Worm (Caenorhabditis elegans) whole organism, mixed stage, embryonic: Measurements from ENCODE around the gene ncs-3.

ENCODE experiments used
- M03D4.4 ChIP-seq: sonication (generic microtip); optimal IDR thresholded peaks from 2 replicates; lab custom pipeline; 2017; ENCODE audit warnings: mild to moderate bottlenecking, missing genetic modification characterization, missing compliant biosample characterization
- bed-3 ChIP-seq: fragments of 200-800 bp; sonication (Bioruptor generic); optimal IDR thresholded peaks from 3 replicates; lab custom pipeline; 2018; ENCODE audit warnings: mild to moderate bottlenecking, missing genetic modification characterization, moderate library complexity, missing compliant biosample characterization
- blmp-1 ChIP-seq: fragments of 150-350 bp; optimal IDR thresholded peaks from 2 replicates; lab custom pipeline; 2014; ENCODE audit warnings: missing biosample characterization, missing genetic modification characterization
- ceh-39 ChIP-seq: fragments of 150-350 bp; optimal IDR thresholded peaks from 2 replicates; lab custom pipeline; 2014; ENCODE audit warnings: missing biosample characterization, missing genetic modification characterization
- ceh-43 ChIP-seq: fragments of 200-800 bp; sonication (Bioruptor generic); optimal IDR thresholded peaks from 2 replicates; lab custom pipeline; 2018; ENCODE audit warnings: mild to moderate bottlenecking, missing genetic modification characterization, moderate library complexity, missing compliant biosample characterization
- ceh-83 ChIP-seq: fragments of 200-800 bp; sonication (Bioruptor generic); optimal IDR thresholded peaks from 2 replicates; lab custom pipeline; 2018; ENCODE audit warnings: mild to moderate bottlenecking, missing genetic modification characterization, missing compliant biosample characterization
- ces-1 ChIP-seq: fragments of 150-350 bp; optimal IDR thresholded peaks from 2 replicates; lab custom pipeline; 2014; ENCODE audit warnings: missing biosample characterization, missing genetic modification reagents, missing genetic modification characterization
- cnd-1 ChIP-seq: fragments of 200-800 bp; sonication (Bioruptor generic); optimal IDR thresholded peaks from 2 replicates; lab custom pipeline; 2018; ENCODE audit warnings: mild to moderate bottlenecking, missing genetic modification characterization, missing compliant biosample characterization
- elt-1 ChIP-seq: sonication (generic microtip); optimal IDR thresholded peaks from 2 replicates; lab custom pipeline; 2017; ENCODE audit warnings: missing genetic modification characterization, mild to moderate bottlenecking, missing compliant biosample characterization, antibody characterized with exemption, moderate library complexity, borderline replicate concordance; ENCODE audit not compliant: insufficient read depth
- flh-1 ChIP-seq: fragments of 200-800 bp; sonication (Bioruptor generic); optimal IDR thresholded peaks from 2 replicates; lab custom pipeline; 2018; ENCODE audit warnings: mild to moderate bottlenecking, missing genetic modification characterization, moderate library complexity, missing compliant biosample characterization
- ham-2 ChIP-seq: fragments of 200-800 bp; sonication (Bioruptor generic); optimal IDR thresholded peaks from 2 replicates; lab custom pipeline; 2018; ENCODE audit warnings: mild to moderate bottlenecking, missing genetic modification characterization, missing compliant biosample characterization
- hlh-1 ChIP-seq: fragments of 150-350 bp; optimal IDR thresholded peaks from 2 replicates; lab custom pipeline; 2014; ENCODE audit warnings: missing biosample characterization, missing genetic modification reagents, missing genetic modification characterization
- lin-32 ChIP-seq: fragments of 200-800 bp; sonication (Bioruptor generic); optimal IDR thresholded peaks from 2 replicates; lab custom pipeline; 2018; ENCODE audit warnings: mild to moderate bottlenecking, missing genetic modification characterization, missing compliant biosample characterization
- lsy-2 ChIP-seq: fragments of 150-350 bp; optimal IDR thresholded peaks from 2 replicates; lab custom pipeline; 2014; ENCODE audit warnings: missing biosample characterization, missing genetic modification characterization
- mab-5 ChIP-seq: fragments of 150-350 bp; optimal IDR thresholded peaks from 2 replicates; lab custom pipeline; 2014; ENCODE audit warnings: missing biosample characterization, missing genetic modification characterization
- mep-1 ChIP-seq: fragments of 150-350 bp; optimal IDR thresholded peaks from 2 replicates; lab custom pipeline; 2017; ENCODE audit warnings: missing biosample characterization, missing genetic modification reagents, missing genetic modification characterization, inconsistent platforms
- mls-2 ChIP-seq: sonication (generic microtip); optimal IDR thresholded peaks from 2 replicates; lab custom pipeline; 2016; ENCODE audit warnings: mild to moderate bottlenecking, missing genetic modification characterization, moderate library complexity, missing compliant biosample characterization
- nhr-12 ChIP-seq: fragments of 150-350 bp; optimal IDR thresholded peaks from 2 replicates; lab custom pipeline; 2014; ENCODE audit warnings: missing biosample characterization, missing genetic modification characterization
- nhr-2 ChIP-seq: fragments of 150-350 bp; optimal IDR thresholded peaks from 2 replicates; lab custom pipeline; 2014; ENCODE audit warnings: missing biosample characterization, missing genetic modification characterization
- nhr-28 ChIP-seq: fragments of 150-350 bp; optimal IDR thresholded peaks from 2 replicates; lab custom pipeline; 2014; ENCODE audit warnings: missing biosample characterization, missing genetic modification characterization
- nhr-76 ChIP-seq: sonication (generic microtip); optimal IDR thresholded peaks from 2 replicates; lab custom pipeline; 2017; ENCODE audit warnings: missing biosample characterization, missing genetic modification characterization
- pha-4 ChIP-seq: fragments of 150-350 bp; optimal IDR thresholded peaks from 2 replicates; lab custom pipeline; 2018; ENCODE audit warnings: missing biosample characterization, missing genetic modification reagents, missing genetic modification characterization
- sem-2 ChIP-seq: fragments of 200-800 bp; sonication (Bioruptor generic); optimal IDR thresholded peaks from 2 replicates; lab custom pipeline; 2018; ENCODE audit warnings: mild to moderate bottlenecking, missing genetic modification characterization, missing compliant biosample characterization
- snpc-4 ChIP-seq: fragments of 150-350 bp; optimal IDR thresholded peaks from 2 replicates; lab custom pipeline; 2014; ENCODE audit warnings: missing biosample characterization, missing genetic modification characterization
- sptf-1 ChIP-seq: sonication (generic microtip); optimal IDR thresholded peaks from 2 replicates; lab custom pipeline; 2017; ENCODE audit warnings: mild to moderate bottlenecking, missing genetic modification characterization, moderate library complexity, missing compliant biosample characterization
- tbx-8 ChIP-seq: fragments of 200-800 bp; sonication (Bioruptor generic); optimal IDR thresholded peaks from 2 replicates; lab custom pipeline; 2018; ENCODE audit warnings: mild to moderate bottlenecking, missing genetic modification characterization, moderate library complexity, missing compliant biosample characterization
- unc-120 ChIP-seq: sonication (generic microtip); optimal IDR thresholded peaks from 2 replicates; lab custom pipeline; 2017; ENCODE audit warnings: missing genetic modification characterization, missing compliant biosample characterization; ENCODE audit not compliant: poor library complexity, severe bottlenecking
- unc-39 ChIP-seq: fragments of 150-350 bp; optimal IDR thresholded peaks from 2 replicates; lab custom pipeline; 2014; ENCODE audit warnings: missing biosample characterization, missing genetic modification characterization
- unc-62 ChIP-seq: fragments of 150-350 bp; optimal IDR thresholded peaks from 2 replicates; lab custom pipeline; 2014; ENCODE audit warnings: missing biosample characterization, missing genetic modification reagents, missing genetic modification characterization
- ztf-11 ChIP-seq: fragments of 150-350 bp; optimal IDR thresholded peaks from 2 replicates; lab custom pipeline; 2014; ENCODE audit warnings: missing biosample characterization, missing genetic modification characterization

The ncs-3 gene

ce11 chrX:1053929-1054328 lies at the start of gene ncs-3:
Gene ncs-3 (plus strand): TSS chrX:1054081.
- no peak for TF ChIP-seq nhr-28 (tag; lab: Kevin White, UChicago)
- TF ChIP-seq lsy-2, result no peak
- no peak for TF ChIP-seq ceh-83 (GFP tag; lab: Kevin White, UChicago)
- TF ChIP-seq unc-120, result peak; percentile 62
- no peak for TF ChIP-seq ztf-11 (tag; lab: Kevin White, UChicago)
- TF ChIP-seq ces-1 (GFP tag; lab: Kevin White, UChicago), result no peak
- no peak for TF ChIP-seq elt-1
- no peak for TF ChIP-seq nhr-12 (tag; lab: Kevin White, UChicago)
- TF ChIP-seq flh-1, result no peak
- no peak for TF ChIP-seq tbx-8
- no peak for TF ChIP-seq cnd-1 (tag; lab: Kevin White, UChicago)
- TF ChIP-seq M03D4.4 (tag; lab: Kevin White, UChicago), result no peak
- TF ChIP-seq bed-3 (GFP tag; lab: Kevin White, UChicago), result no peak
- TF ChIP-seq pha-4, result no peak
- TF ChIP-seq hlh-1 (tag; lab: Kevin White, UChicago), result peak; percentile 36
- TF ChIP-seq mep-1, result no peak
- TF ChIP-seq mab-5 (tag; lab: Kevin White, UChicago), result no peak
- no peak for TF ChIP-seq lin-32 (GFP tag; lab: Kevin White, UChicago)
- peak; percentile 71 for TF ChIP-seq unc-62 (GFP tag; lab: Kevin White, UChicago)

- TF ChIP-seq ceh-43 (GFP tag; lab: Kevin White, UChicago) (peak; percentile 87), sem-2 (GFP tag; lab: Kevin White, UChicago) (no peak), nhr-2 (tag; lab: Kevin White, UChicago) (peak; percentile 3), ham-2 (GFP tag; lab: Kevin White, UChicago) (peak; percentile 10), nhr-76 (no peak), mls-2 (peak; percentile 15), elt-1 (no peak)
Measured at ce11 chrX:1005026-1005425, 48.9 kb upstream of the ncs-3 start.

- TF ChIP-seq ceh-39 (tag; lab: Kevin White, UChicago) (no peak), sptf-1 (tag; lab: Kevin White, UChicago) (no peak), bed-3 (GFP tag; lab: Kevin White, UChicago) (no peak), mep-1 (no peak), sem-2 (GFP tag; lab: Kevin White, UChicago) (no peak), hlh-1 (tag; lab: Kevin White, UChicago) (no peak), unc-39 (tag; lab: Kevin White, UChicago) (no peak), mab-5 (tag; lab: Kevin White, UChicago) (no peak), ceh-83 (GFP tag; lab: Kevin White, UChicago) (no peak), snpc-4 (tag; lab: Kevin White, UChicago) (no peak), M03D4.4 (tag; lab: Kevin White, UChicago) (no peak), lsy-2 (no peak)
Measured at ce11 chrX:1009512-1009911, 44.4 kb upstream of the ncs-3 start.

ce11 chrX:1010627-1011452 lies 43.0 kb upstream of the ncs-3 start:
- peak; percentile 32 for TF ChIP-seq ham-2 (GFP tag; lab: Kevin White, UChicago)
- no peak for TF ChIP-seq hlh-1 (tag; lab: Kevin White, UChicago)
- peak; percentile 15 for TF ChIP-seq unc-120
- TF ChIP-seq, all 35 proteins: peak for 2

- no peak for TF ChIP-seq lsy-2
- no peak for TF ChIP-seq blmp-1 (tag; lab: Kevin White, UChicago)
- TF ChIP-seq ceh-43 (GFP tag; lab: Kevin White, UChicago), result no peak
- TF ChIP-seq nhr-28 (tag; lab: Kevin White, UChicago), result no peak
- no peak for TF ChIP-seq elt-1
- no peak for TF ChIP-seq sptf-1 (tag; lab: Kevin White, UChicago)
- no peak for TF ChIP-seq flh-1
- no peak for TF ChIP-seq nhr-76
- TF ChIP-seq M03D4.4 (tag; lab: Kevin White, UChicago), result no peak
- no peak for TF ChIP-seq nhr-2 (tag; lab: Kevin White, UChicago)
Measured at ce11 chrX:1012385-1012866, 41.5 kb upstream of the ncs-3 start.
